Worm (Caenorhabditis elegans) whole organism, early embryonic: ENCODE results near the gene R13A5.11.

Experiments used
- B0310.2 ChIP-seq: sonication (generic microtip); optimal IDR thresholded peaks from 2 replicates; lab custom pipeline; 2016; ENCODE audit warnings: mild to moderate bottlenecking, missing genetic modification characterization, missing compliant biosample characterization
- F13C5.2 ChIP-seq: sonication (generic microtip); optimal IDR thresholded peaks from 2 replicates; lab custom pipeline; 2017; ENCODE audit warnings: mild to moderate bottlenecking, missing genetic modification characterization, inconsistent platforms, missing compliant biosample characterization
- aly-1 ChIP-seq: sonication (generic microtip); optimal IDR thresholded peaks from 2 replicates; lab custom pipeline; 2016; ENCODE audit warnings: missing genetic modification characterization, missing compliant biosample characterization
- ama-1 ChIP-seq: fragments of 150-350 bp; optimal IDR thresholded peaks from 2 replicates; lab custom pipeline; 2014
- ceh-13 ChIP-seq: fragments of 200-800 bp; sonication (Bioruptor generic); optimal IDR thresholded peaks from 2 replicates; lab custom pipeline; 2018; ENCODE audit warnings: mild to moderate bottlenecking, missing genetic modification characterization, missing compliant biosample characterization
- ceh-36 ChIP-seq: sonication (generic microtip); optimal IDR thresholded peaks from 2 replicates; lab custom pipeline; 2016; ENCODE audit warnings: missing genetic modification characterization, inconsistent platforms, missing compliant biosample characterization
- ets-7 ChIP-seq: sonication (generic microtip); optimal IDR thresholded peaks from 2 replicates; lab custom pipeline; 2016; ENCODE audit warnings: missing genotype, missing genetic modification characterization, missing compliant biosample characterization
- flt-1 ChIP-seq: fragments of 200-800 bp; sonication (Bioruptor generic); IDR thresholded peaks from 2 replicates; pipeline ENCODE4 v1.3.6; 2022; ENCODE audit warnings: missing genetic modification characterization, missing compliant biosample characterization
- hmbx-1 ChIP-seq: sonication (generic microtip); optimal IDR thresholded peaks from 2 replicates; lab custom pipeline; 2016; ENCODE audit warnings: mild to moderate bottlenecking, missing genetic modification characterization, missing compliant biosample characterization
- hmg-4 ChIP-seq: fragments of 200-800 bp; sonication (Bioruptor generic); optimal IDR thresholded peaks from 2 replicates; lab custom pipeline; 2018; ENCODE audit warnings: mild to moderate bottlenecking, missing genetic modification characterization, missing compliant biosample characterization
- hnd-1 ChIP-seq: sonication (generic microtip); optimal IDR thresholded peaks from 2 replicates; lab custom pipeline; 2016; ENCODE audit warnings: missing genetic modification characterization, missing compliant biosample characterization
- pes-1 ChIP-seq: fragments of 200-800 bp; sonication (Bioruptor generic); IDR thresholded peaks from 2 replicates; pipeline ENCODE4 v1.3.6; 2022; ENCODE audit warnings: missing genetic modification reagents, missing genetic modification characterization, missing compliant biosample characterization
- scrt-1 ChIP-seq: fragments of 200-800 bp; sonication (Bioruptor generic); IDR thresholded peaks from 2 replicates; pipeline ENCODE4 v1.3.6; 2022; ENCODE audit warnings: missing genetic modification characterization, missing compliant biosample characterization
- sea-1 ChIP-seq: fragments of 200-800 bp; sonication (Bioruptor generic); conservative IDR thresholded peaks from 2 replicates; pipeline ENCODE4 v1.3.6; 2022; ENCODE audit warnings: missing genetic modification characterization, missing compliant biosample characterization
- tbx-11 ChIP-seq: fragments of 200-800 bp; sonication (Bioruptor generic); IDR thresholded peaks from 2 replicates; pipeline ENCODE4 v1.3.6; 2022; ENCODE audit warnings: missing genetic modification characterization, missing compliant biosample characterization
- tbx-37 ChIP-seq: fragments of 200-800 bp; sonication (Bioruptor generic); conservative IDR thresholded peaks from 2 replicates; pipeline ENCODE4 v1.3.6; 2022; ENCODE audit warnings: missing genetic modification reagents, missing genetic modification characterization, missing compliant biosample characterization
- tra-4 ChIP-seq: sonication (generic microtip); optimal IDR thresholded peaks from 2 replicates; lab custom pipeline; 2017; ENCODE audit warnings: missing genetic modification characterization, missing compliant biosample characterization

R13A5.11 gene

DNA sequence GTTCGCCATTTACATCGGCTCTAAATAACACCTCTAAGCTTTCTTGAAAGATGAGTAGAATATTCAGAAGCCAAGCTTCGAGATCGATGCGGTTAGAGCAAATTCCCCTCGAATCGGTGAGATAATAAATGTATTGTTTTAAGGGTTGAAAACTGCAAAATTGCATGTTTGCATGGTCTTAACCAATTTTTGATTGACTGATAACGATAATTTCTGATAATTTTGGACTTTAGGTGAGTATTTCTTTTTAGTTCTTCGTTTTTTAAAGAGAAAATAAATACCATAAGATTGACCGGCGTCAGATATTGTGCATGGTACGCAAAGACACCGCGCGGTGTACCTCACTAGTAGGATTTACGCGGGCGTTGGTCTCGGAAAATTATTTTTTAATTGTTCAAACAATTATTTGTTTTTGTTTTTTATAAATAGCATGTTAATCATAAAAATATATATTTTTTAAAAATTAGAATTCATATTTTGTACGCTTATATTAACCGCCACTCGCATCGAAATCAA is 8.9 kb downstream of the R13A5.11 start, which contains the start of gene cup-5:
TSS of gene cup-5 (plus strand) at position 51 of the 516 bp plus-strand sequence.
- TF ChIP-seq F13C5.2: no peak
- TF ChIP-seq ceh-13: no peak
- no peak for TF ChIP-seq hmbx-1 (tag; lab: Kevin White, UChicago)
- no peak for TF ChIP-seq aly-1 (tag; lab: Kevin White, UChicago)
- no peak for TF ChIP-seq tra-4
- TF ChIP-seq flt-1 (GFP tag; lab: Robert Waterston, UW): no peak
- no peak for TF ChIP-seq ets-7 (tag; lab: Kevin White, UChicago)
- TF ChIP-seq tbx-37 (GFP tag; lab: Robert Waterston, UW): no peak
- TF ChIP-seq B0310.2 (tag; lab: Kevin White, UChicago): no peak
- TF ChIP-seq ceh-36 (tag; lab: Kevin White, UChicago): no peak
- no peak for TF ChIP-seq scrt-1 (GFP tag; lab: Robert Waterston, UW)
- no peak for TF ChIP-seq hnd-1 (tag; lab: Kevin White, UChicago)

DNA sequence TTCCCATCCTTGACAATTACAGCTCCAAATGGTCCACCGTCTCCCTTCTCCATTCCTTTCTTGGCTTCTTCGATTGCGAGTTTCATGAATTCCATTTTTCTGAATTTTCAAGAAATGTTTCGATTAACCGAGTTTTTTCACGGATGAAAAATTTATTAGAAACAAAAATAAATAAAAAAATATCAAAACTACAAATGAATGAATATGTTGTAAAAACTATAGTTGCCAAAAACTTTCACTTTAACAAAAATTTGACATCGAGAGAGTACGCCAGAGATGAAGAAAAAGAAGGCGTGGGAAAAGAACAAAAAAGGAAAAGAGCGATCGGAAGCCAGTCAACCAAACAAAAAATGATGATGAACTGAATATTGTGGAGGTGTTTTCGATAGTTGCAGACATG is 10.2 kb downstream of the R13A5.11 start, which contains the start of gene R13A5.10:
TSS of gene R13A5.10 (minus strand) at position 101 of the 400 bp plus-strand sequence.
- TF ChIP-seq tbx-37 (GFP tag; lab: Robert Waterston, UW): no peak
- TF ChIP-seq F13C5.2: no peak
- TF ChIP-seq tra-4: no peak
- no peak for TF ChIP-seq hnd-1 (tag; lab: Kevin White, UChicago)
- TF ChIP-seq ama-1 (lab: Kevin White, UChicago): no peak
- TF ChIP-seq B0310.2 (tag; lab: Kevin White, UChicago): no peak
- TF ChIP-seq scrt-1 (GFP tag; lab: Robert Waterston, UW): no peak
- TF ChIP-seq hmg-4 (GFP tag; lab: Kevin White, UChicago): no peak
- TF ChIP-seq aly-1 (tag; lab: Kevin White, UChicago): no peak
- TF ChIP-seq hmbx-1 (tag; lab: Kevin White, UChicago): no peak
- no peak for TF ChIP-seq tbx-11 (GFP tag; lab: Robert Waterston, UW)
- no peak for TF ChIP-seq flt-1 (GFP tag; lab: Robert Waterston, UW)
- no peak for TF ChIP-seq ets-7 (tag; lab: Kevin White, UChicago)
- TF ChIP-seq ceh-36 (tag; lab: Kevin White, UChicago): no peak
- no peak for TF ChIP-seq ceh-13
- no peak for TF ChIP-seq pes-1 (GFP tag; lab: Robert Waterston, UW)
- TF ChIP-seq sea-1 (GFP tag; lab: Robert Waterston, UW): no peak

- no peak for TF ChIP-seq hmbx-1 (tag; lab: Kevin White, UChicago)
- no peak for TF ChIP-seq hnd-1 (tag; lab: Kevin White, UChicago)
- no peak for TF ChIP-seq pes-1 (GFP tag; lab: Robert Waterston, UW)
- no peak for TF ChIP-seq aly-1 (tag; lab: Kevin White, UChicago)
- TF ChIP-seq flt-1 (GFP tag; lab: Robert Waterston, UW): no peak
- TF ChIP-seq tbx-37 (GFP tag; lab: Robert Waterston, UW): no peak
- TF ChIP-seq ama-1 (lab: Kevin White, UChicago): no peak
Observed at ce11 chrIII:7580586-7580985, 12.5 kb downstream of the R13A5.11 start.

DNA sequence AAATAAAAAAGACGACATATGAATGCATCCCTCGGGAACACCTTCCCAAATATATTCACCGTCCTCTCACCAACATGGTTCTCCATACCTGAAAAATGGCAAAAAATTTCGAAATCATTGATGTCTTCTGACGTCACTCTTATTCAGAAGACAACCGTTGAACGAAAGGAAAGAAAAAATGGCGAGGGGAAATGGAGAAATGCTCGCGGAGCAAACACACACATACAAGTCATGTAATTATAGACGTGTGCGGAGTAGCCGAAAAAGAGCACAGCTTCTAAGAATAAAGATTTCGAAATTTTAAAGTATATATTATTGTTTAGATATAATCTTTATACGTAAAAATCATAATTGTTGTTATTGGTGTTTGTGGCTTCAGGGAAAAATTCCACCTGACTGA is 13.8 kb downstream of the R13A5.11 start, which contains the start of gene mfsd-6:
TSS of gene mfsd-6 (minus strand) at position 88 of the 400 bp plus-strand sequence.
- no peak for TF ChIP-seq ceh-13
- TF ChIP-seq hnd-1 (tag; lab: Kevin White, UChicago): no peak
- TF ChIP-seq scrt-1 (GFP tag; lab: Robert Waterston, UW): no peak
- no peak for TF ChIP-seq tra-4
- no peak for TF ChIP-seq sea-1 (GFP tag; lab: Robert Waterston, UW)
- TF ChIP-seq ets-7 (tag; lab: Kevin White, UChicago): no peak
- TF ChIP-seq pes-1 (GFP tag; lab: Robert Waterston, UW): no peak
- no peak for TF ChIP-seq F13C5.2
- TF ChIP-seq hmbx-1 (tag; lab: Kevin White, UChicago): no peak
- TF ChIP-seq hmg-4 (GFP tag; lab: Kevin White, UChicago): no peak
- TF ChIP-seq flt-1 (GFP tag; lab: Robert Waterston, UW): no peak
- no peak for TF ChIP-seq ama-1 (lab: Kevin White, UChicago)
- TF ChIP-seq tbx-11 (GFP tag; lab: Robert Waterston, UW): no peak
- no peak for TF ChIP-seq ceh-36 (tag; lab: Kevin White, UChicago)
- TF ChIP-seq tbx-37 (GFP tag; lab: Robert Waterston, UW): no peak
- TF ChIP-seq aly-1 (tag; lab: Kevin White, UChicago): no peak
- TF ChIP-seq B0310.2 (tag; lab: Kevin White, UChicago): no peak

- TF ChIP-seq ama-1 (lab: Kevin White, UChicago) (no peak), pes-1 (GFP tag; lab: Robert Waterston, UW) (no peak), tbx-11 (GFP tag; lab: Robert Waterston, UW) (no peak), F13C5.2 (peak; percentile 71), tbx-37 (GFP tag; lab: Robert Waterston, UW) (no peak; the same call in 1 of the 2 replicates)
Observed at ce11 chrIII:7572781-7573400, 20.2 kb downstream of the R13A5.11 start, which contains the start of the genes rpl-9 and lpd-7. Gene rpl-9, minus strand, starts transcription at chrIII:7572831. Gene lpd-7, plus strand, starts transcription at chrIII:7573350.

- TF ChIP-seq tbx-37 (GFP tag; lab: Robert Waterston, UW) (no peak), tra-4 (no peak), sea-1 (GFP tag; lab: Robert Waterston, UW) (no peak), ceh-13 (no peak), flt-1 (GFP tag; lab: Robert Waterston, UW) (no peak), B0310.2 (tag; lab: Kevin White, UChicago) (no peak), ets-7 (tag; lab: Kevin White, UChicago) (no peak), hmbx-1 (tag; lab: Kevin White, UChicago) (no peak), hmg-4 (GFP tag; lab: Kevin White, UChicago) (no peak), scrt-1 (GFP tag; lab: Robert Waterston, UW) (no peak), aly-1 (tag; lab: Kevin White, UChicago) (no peak), hnd-1 (tag; lab: Kevin White, UChicago) (no peak), tbx-11 (GFP tag; lab: Robert Waterston, UW) (no peak), ceh-36 (tag; lab: Kevin White, UChicago) (no peak), F13C5.2 (no peak), pes-1 (GFP tag; lab: Robert Waterston, UW) (no peak), ama-1 (lab: Kevin White, UChicago) (no peak)
Observed at ce11 chrIII:7571726-7572125, 21.4 kb downstream of the R13A5.11 start.
